Fruit fly (Drosophila melanogaster) S2 (cell line): ENCODE measurements around the gene Vha16-5.

Source experiments
- CG8478 ChIP-seq: fragments of >200 bp; optimal IDR thresholded peaks from 2 replicates; lab custom pipeline; 2018
- CTCF ChIP-seq, 2 experiments: fragments of >200 bp; optimal IDR thresholded peaks; 2 replicates each; lab custom pipeline; 2018

- TF ChIP-seq CTCF (optimal IDR thresholded peaks at IDR 0.05; lab: Kevin White, UChicago) (no peak), CG8478 (lab: Kevin White, UChicago) (no peak)
Measured at dm6 chr2L:10751879-10752620, 15.2 kb upstream of the Vha16-5 start.
